Fruit fly (Drosophila melanogaster) whole organism, embryonic: ENCODE data around the gene Sec22.

Experiments used
- Ada2b ChIP-seq: fragments of 200-800 bp; sonication (Bioruptor generic); IDR thresholded peaks from 2 replicates; pipeline ENCODE4 v1.3.6; 2022; ENCODE audit warnings: missing biosample characterization, missing genetic modification characterization
- BEAF-32 ChIP-seq: fragments of 200-800 bp; sonication (Bioruptor generic); optimal IDR thresholded peaks from 3 replicates; lab custom pipeline; 2017; ENCODE audit warnings: missing biosample characterization, missing genetic modification characterization, mild to moderate bottlenecking, moderate library complexity, missing genetic modification reagents
- CG1602 ChIP-seq: fragments of 200-800 bp; sonication (Bioruptor generic); optimal IDR thresholded peaks from 3 replicates; lab custom pipeline; 2016; ENCODE audit warnings: missing biosample characterization, missing genetic modification characterization
- CG30020 ChIP-seq: fragments of 200-800 bp; optimal IDR thresholded peaks from 2 replicates; lab custom pipeline; 2019; ENCODE audit warnings: missing biosample characterization, mild to moderate bottlenecking, missing genetic modification characterization, moderate library complexity
- CG6683 ChIP-seq: fragments of 200-800 bp; sonication (Bioruptor generic); optimal IDR thresholded peaks from 2 replicates; lab custom pipeline; 2017; ENCODE audit warnings: missing biosample characterization, mild to moderate bottlenecking, missing genetic modification characterization, missing genetic modification reagents
- Gsc ChIP-seq: fragments of 200-800 bp; sonication (Bioruptor generic); IDR thresholded peaks from 2 replicates; pipeline ENCODE4 v1.3.6; 2022; ENCODE audit warnings: missing biosample characterization, missing genetic modification characterization
- Jarid2 ChIP-seq: fragments of 200-800 bp; sonication (Bioruptor generic); optimal IDR thresholded peaks from 3 replicates; lab custom pipeline; 2017; ENCODE audit warnings: mild to moderate bottlenecking, missing biosample characterization, missing genetic modification reagents, missing genetic modification characterization
- ac ChIP-seq: fragments of 200-800 bp; sonication (Bioruptor generic); optimal IDR thresholded peaks from 3 replicates; lab custom pipeline; 2017; ENCODE audit warnings: missing biosample characterization, mild to moderate bottlenecking, missing genetic modification characterization

dm6 chrX:765039-765508 lies 40.8 kb upstream of the Sec22 start, which contains the start of gene RpL22:
- TF ChIP-seq CG30020 (tag; lab: Kevin White, UChicago): peak; percentile 44
- peak; percentile 81 for TF ChIP-seq Jarid2
- peak; percentile 44 for TF ChIP-seq CG1602 (GFP tag; lab: Kevin White, UChicago)
- TF ChIP-seq Gsc (GFP tag; lab: Robert Waterston, UW): no peak
- peak; percentile 58; the same call in 1 of the 2 replicates for TF ChIP-seq Ada2b (GFP tag; lab: Robert Waterston, UW)
- peak; percentile 66 for TF ChIP-seq BEAF-32 (GFP tag; lab: Kevin White, UChicago)
- peak; percentile 86 for TF ChIP-seq CG6683 (GFP tag; lab: Kevin White, UChicago)
- TF ChIP-seq ac (GFP tag; lab: Kevin White, UChicago): peak; percentile 72
